Worm (Caenorhabditis elegans) whole organism, mixed stage, embryonic: ENCODE measurements around the gene F41H10.4.

ENCODE experiments used
- ceh-39 ChIP-seq: fragments of 150-350 bp; optimal IDR thresholded peaks from 2 replicates; lab custom pipeline; 2014; ENCODE audit warnings: missing biosample characterization, missing genetic modification characterization
- pha-4 ChIP-seq: fragments of 150-350 bp; optimal IDR thresholded peaks from 2 replicates; lab custom pipeline; 2018; ENCODE audit warnings: missing biosample characterization, missing genetic modification reagents, missing genetic modification characterization
- unc-39 ChIP-seq: fragments of 150-350 bp; optimal IDR thresholded peaks from 2 replicates; lab custom pipeline; 2014; ENCODE audit warnings: missing biosample characterization, missing genetic modification characterization
- ztf-11 ChIP-seq: fragments of 150-350 bp; optimal IDR thresholded peaks from 2 replicates; lab custom pipeline; 2014; ENCODE audit warnings: missing biosample characterization, missing genetic modification characterization

ce11 chrIV:5391507-5392057, 27.2 kb downstream of the F41H10.4 start, which contains the start of the genes htp-1 and ZK616.5:
- TF ChIP-seq ztf-11 (tag; lab: Kevin White, UChicago) (no peak), pha-4 (no peak), ceh-39 (no peak), unc-39 (tag; lab: Kevin White, UChicago) (no peak)
